Worm (Caenorhabditis elegans) whole organism, L1 larva: Measurements from ENCODE around the gene T08D10.4.
A peak's percentile ranks its signal among the peaks of the same experiment; 100 is the strongest.

Experiments used
- C16A3.4 ChIP-seq: fragments of 150-350 bp; optimal IDR thresholded peaks from 2 replicates; lab custom pipeline; 2014; ENCODE audit warnings: missing biosample characterization, missing genetic modification characterization
- F16B12.6 ChIP-seq: fragments of 150-350 bp; optimal IDR thresholded peaks from 2 replicates; lab custom pipeline; 2014; ENCODE audit warnings: missing biosample characterization, missing genetic modification characterization
- blmp-1 ChIP-seq: fragments of 150-350 bp; optimal IDR thresholded peaks from 2 replicates; lab custom pipeline; 2014; ENCODE audit warnings: missing biosample characterization, missing genetic modification characterization
- efl-1 ChIP-seq, 4 experiments: fragments of 150-350 bp; optimal IDR thresholded peaks in 3 of 4; peaks in 1 of 4; 1 replicate in 1 of 4; 2 replicates in 3 of 4; lab custom pipeline; 2014; ENCODE audit warnings: missing biosample characterization in 2 of 4, missing genetic modification characterization in 2 of 4, missing genetic modification reagents in 2 of 4
- elt-2 ChIP-seq: sonication (generic microtip); optimal IDR thresholded peaks from 2 replicates; lab custom pipeline; 2016; ENCODE audit warnings: missing genetic modification characterization, mild to moderate bottlenecking, inconsistent platforms, missing compliant biosample characterization, missing genetic modification reagents
- elt-3 ChIP-seq, 6 experiments: fragments of 150-350 bp in 1 of 6; sonication (generic microtip); optimal IDR thresholded peaks; 2 replicates each; lab custom pipeline; 2017 to 2018; ENCODE audit warnings: missing biosample characterization in 6 of 6, missing genetic modification characterization in 6 of 6, inconsistent platforms in 1 of 6
- jun-1 ChIP-seq: fragments of 150-350 bp; optimal IDR thresholded peaks from 2 replicates; lab custom pipeline; 2014; ENCODE audit warnings: missing biosample characterization, missing genetic modification reagents, missing genetic modification characterization
- mdl-1 ChIP-seq, 2 experiments: fragments of 150-350 bp; optimal IDR thresholded peaks; 2 replicates each; lab custom pipeline; 2014 to 2017; ENCODE audit warnings: missing biosample characterization in 2 of 2, missing genetic modification characterization in 2 of 2, inconsistent platforms in 1 of 2
- nhr-12 ChIP-seq: sonication (generic microtip); optimal IDR thresholded peaks from 2 replicates; lab custom pipeline; 2017; ENCODE audit warnings: missing biosample characterization, missing genetic modification characterization
- sox-4 ChIP-seq: sonication (generic microtip); optimal IDR thresholded peaks from 2 replicates; lab custom pipeline; 2016; ENCODE audit warnings: missing genetic modification characterization, missing compliant biosample characterization

DNA sequence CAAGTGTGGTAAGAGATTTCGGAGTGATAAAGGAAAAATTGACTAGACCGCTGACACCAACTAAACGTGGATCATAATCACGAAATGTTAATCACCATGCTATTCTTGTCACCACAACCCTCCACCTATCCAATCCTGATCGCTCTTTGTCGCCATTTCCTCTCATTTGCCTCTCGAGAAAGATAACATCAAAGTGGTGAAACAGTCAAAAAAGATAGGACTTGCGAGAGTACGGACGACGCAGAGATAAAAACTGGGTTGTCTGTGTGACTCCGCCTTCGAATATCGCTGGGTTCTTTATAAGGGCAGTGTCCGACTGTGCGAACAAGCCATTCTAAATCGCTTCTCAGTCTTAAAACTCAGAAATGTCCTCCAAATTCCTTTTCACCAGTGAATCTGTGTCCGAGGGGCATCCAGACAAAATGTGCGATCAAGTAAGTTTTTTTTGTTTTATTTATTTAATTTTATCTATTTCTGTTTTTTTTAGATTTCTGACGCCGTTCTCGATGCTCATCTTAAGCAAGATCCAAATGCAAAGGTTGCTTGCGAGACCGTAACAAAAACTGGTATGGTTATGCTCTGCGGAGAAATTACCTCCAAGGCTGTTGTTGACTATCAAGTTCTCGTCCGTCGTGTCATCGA, 12.7 kb upstream of the T08D10.4 start, which contains the start of gene sams-1:
- no peak for TF ChIP-seq jun-1 (tag; lab: Kevin White, UChicago)
- TF ChIP-seq nhr-12: no peak
- TF ChIP-seq sox-4 (tag; lab: Kevin White, UChicago): no peak
- TF ChIP-seq mdl-1 (tag; optimal IDR thresholded peaks at IDR 0.05; lab: Kevin White, UChicago): no peak
- peak; percentile 50 for TF ChIP-seq elt-2 (tag; lab: Kevin White, UChicago)
- TF ChIP-seq elt-3 (tag; optimal IDR thresholded peaks at IDR 0.05; lab: Kevin White, UChicago): peak in 1 of 6 experiments; percentile 59
- TF ChIP-seq F16B12.6: no peak
- no peak for TF ChIP-seq efl-1 (optimal IDR thresholded peaks at IDR 0.05; lab: Kevin White, UChicago)
- TF ChIP-seq efl-1 (GFP tag; optimal IDR thresholded peaks at IDR 0.05 in 1 of 2; lab: Kevin White, UChicago): peak in 1 of 2 experiments; percentile 8
- peak; percentile 68 for TF ChIP-seq blmp-1 (tag; lab: Kevin White, UChicago)
- TF ChIP-seq C16A3.4 (tag; lab: Kevin White, UChicago): no peak
